Worm (Caenorhabditis elegans) whole organism, late embryonic: Measurements from ENCODE around the gene din-1.

Experiments used
- C38D4.7 ChIP-seq: fragments of 200-800 bp; sonication (Bioruptor generic); optimal IDR thresholded peaks from 2 replicates; lab custom pipeline; 2018; ENCODE audit warnings: mild to moderate bottlenecking, missing genetic modification characterization, moderate library complexity, missing compliant biosample characterization
- fkh-6 ChIP-seq: sonication (generic microtip); optimal IDR thresholded peaks from 2 replicates; lab custom pipeline; 2016; ENCODE audit warnings: missing genetic modification characterization, missing compliant biosample characterization
- sdc-2 ChIP-seq: sonication (generic microtip); optimal IDR thresholded peaks from 2 replicates; lab custom pipeline; 2016; ENCODE audit warnings: missing genotype, missing genetic modification characterization, missing compliant biosample characterization

- TF ChIP-seq C38D4.7 (no peak), sdc-2 (tag; lab: Kevin White, UChicago) (no peak), fkh-6 (tag; lab: Kevin White, UChicago) (no peak)
These were observed 12.7 kb downstream of the din-1 start for ce11 chrII:11620630-11621246.
